Fruit fly (Drosophila melanogaster): ENCODE data around the gene S6k.

The S6k gene

dm6 chr3L:5819310-5819709 lies 8.6 kb upstream of the S6k start (continued):
- TF ChIP-seq BEAF-32 (GFP tag; optimal IDR thresholded peaks at IDR 0.05) (no peak), CG12744 (GFP tag; optimal IDR thresholded peaks at IDR 0.05) (peak; percentile 26), gsb-n (tag; optimal IDR thresholded peaks at IDR 0.05) (no peak), hb (GFP tag; IDR thresholded peaks at IDR 0.05; ENCODE audit: partially characterized antibody) (no peak), CG6683 (GFP tag; optimal IDR thresholded peaks at IDR 0.05) (no peak), CG14710 (tag; optimal IDR thresholded peaks at IDR 0.05) (no peak), CG9609 (GFP tag; optimal IDR thresholded peaks at IDR 0.05) (no peak), CG31441 (GFP tag; IDR thresholded peaks at IDR 0.05) (peak; percentile 48; the same call in 1 of the 2 replicates), sens (GFP tag) (peak; percentile 79), CG11560 (tag; IDR thresholded peaks at IDR 0.05) (no peak), Camta (GFP tag; optimal IDR thresholded peaks at IDR 0.05) (no peak), GATAe (GFP tag; conservative IDR thresholded peaks at IDR 0.05) (no peak), CG1529 (GFP tag; optimal IDR thresholded peaks at IDR 0.05) (no peak), CG12942 (GFP tag; optimal IDR thresholded peaks at IDR 0.05) (no peak), Asciz (GFP tag; optimal IDR thresholded peaks at IDR 0.05) (no peak), yki (optimal IDR thresholded peaks at IDR 0.05) (no peak), fd96Cb (tag; optimal IDR thresholded peaks at IDR 0.05) (peak; percentile 2), jigr1 (GFP tag; IDR thresholded peaks at IDR 0.05) (no peak), her (GFP tag; optimal IDR thresholded peaks at IDR 0.05) (no peak), CG7556 (GFP tag; optimal IDR thresholded peaks at IDR 0.05) (peak; percentile 9), CG12769 (tag; optimal IDR thresholded peaks at IDR 0.05) (peak; percentile 8), mirr (GFP tag; optimal IDR thresholded peaks at IDR 0.05) (no peak), Dll (GFP tag; IDR thresholded peaks at IDR 0.05; ENCODE audit: partially characterized antibody) (no peak), CG12299 (tag; optimal IDR thresholded peaks at IDR 0.05) (no peak), CG32772 (GFP tag; IDR thresholded peaks at IDR 0.05) (0 out of 2 replicates have a peak, but pooled peaks have one; percentile 37), Dad (GFP tag; optimal IDR thresholded peaks at IDR 0.05) (no peak), CG8765 (GFP tag; IDR thresholded peaks at IDR 0.05) (no peak), CG11085 (GFP tag; IDR thresholded peaks at IDR 0.05) (0 out of 2 replicates have a peak, but pooled peaks have one; percentile 27), Sry-β (GFP tag; optimal IDR thresholded peaks at IDR 0.05) (no peak), dmrt99B (tag; optimal IDR thresholded peaks at IDR 0.05) (peak; percentile 31), CG12391 (tag; optimal IDR thresholded peaks at IDR 0.05) (peak; percentile 32), ewg (GFP tag; optimal IDR thresholded peaks at IDR 0.05) (no peak), CG18619 (GFP tag; optimal IDR thresholded peaks at IDR 0.05) (peak; percentile 12), chif (GFP tag; optimal IDR thresholded peaks at IDR 0.05) (peak in 1 of 2 experiments; percentile 25), CG1792 (GFP tag; optimal IDR thresholded peaks at IDR 0.05) (no peak), nerfin-2 (GFP tag; IDR thresholded peaks at IDR 0.05; ENCODE audit: partially characterized antibody) (no peak), fd3F (GFP tag; optimal IDR thresholded peaks at IDR 0.05) (peak; percentile 33), Oaz (GFP tag; IDR thresholded peaks at IDR 0.05) (no peak), CG4707 (GFP tag; optimal IDR thresholded peaks at IDR 0.05) (no peak), Bgb (GFP tag; IDR thresholded peaks at IDR 0.05; ENCODE audit: partially characterized antibody) (no peak), CG9876 (GFP tag; optimal IDR thresholded peaks at IDR 0.05) (no peak), nmo (GFP tag; optimal IDR thresholded peaks at IDR 0.05) (peak; percentile 47), oc (tag; optimal IDR thresholded peaks at IDR 0.05) (no peak), slbo (GFP tag; IDR thresholded peaks at IDR 0.05) (peak; percentile 72), CG9797 (GFP tag; optimal IDR thresholded peaks at IDR 0.05) (no peak), esg (GFP tag; conservative IDR thresholded peaks at IDR 0.05) (peak; percentile 41), bigmax (GFP tag; optimal IDR thresholded peaks at IDR 0.05) (no peak), rib (GFP tag; IDR thresholded peaks at IDR 0.05) (no peak), PHDP (tag; optimal IDR thresholded peaks at IDR 0.05) (peak; percentile 44), croc (GFP tag; conservative IDR thresholded peaks at IDR 0.05) (no peak), CG2199 (GFP tag; IDR thresholded peaks at IDR 0.05) (no peak)

All from whole organism, embryonic.